Worm (Caenorhabditis elegans) whole organism, mixed stage, embryonic: ENCODE results near the gene nhr-11.

Experiments used
- blmp-1 ChIP-seq: fragments of 150-350 bp; optimal IDR thresholded peaks from 2 replicates; lab custom pipeline; 2014; ENCODE audit warnings: missing biosample characterization, missing genetic modification characterization
- ceh-39 ChIP-seq: fragments of 150-350 bp; optimal IDR thresholded peaks from 2 replicates; lab custom pipeline; 2014; ENCODE audit warnings: missing biosample characterization, missing genetic modification characterization
- elt-1 ChIP-seq: sonication (generic microtip); optimal IDR thresholded peaks from 2 replicates; lab custom pipeline; 2017; ENCODE audit warnings: missing genetic modification characterization, mild to moderate bottlenecking, missing compliant biosample characterization, antibody characterized with exemption, moderate library complexity, borderline replicate concordance; ENCODE audit not compliant: insufficient read depth
- ham-2 ChIP-seq: fragments of 200-800 bp; sonication (Bioruptor generic); optimal IDR thresholded peaks from 2 replicates; lab custom pipeline; 2018; ENCODE audit warnings: mild to moderate bottlenecking, missing genetic modification characterization, missing compliant biosample characterization
- lin-32 ChIP-seq: fragments of 200-800 bp; sonication (Bioruptor generic); optimal IDR thresholded peaks from 2 replicates; lab custom pipeline; 2018; ENCODE audit warnings: mild to moderate bottlenecking, missing genetic modification characterization, missing compliant biosample characterization
- nhr-12 ChIP-seq: fragments of 150-350 bp; optimal IDR thresholded peaks from 2 replicates; lab custom pipeline; 2014; ENCODE audit warnings: missing biosample characterization, missing genetic modification characterization
- snpc-4 ChIP-seq: fragments of 150-350 bp; optimal IDR thresholded peaks from 2 replicates; lab custom pipeline; 2014; ENCODE audit warnings: missing biosample characterization, missing genetic modification characterization
- unc-39 ChIP-seq: fragments of 150-350 bp; optimal IDR thresholded peaks from 2 replicates; lab custom pipeline; 2014; ENCODE audit warnings: missing biosample characterization, missing genetic modification characterization
- zip-8 ChIP-seq: fragments of 150-350 bp; optimal IDR thresholded peaks from 2 replicates; lab custom pipeline; 2014; ENCODE audit warnings: missing biosample characterization, missing genetic modification characterization
- ztf-11 ChIP-seq: fragments of 150-350 bp; optimal IDR thresholded peaks from 2 replicates; lab custom pipeline; 2014; ENCODE audit warnings: missing biosample characterization, missing genetic modification characterization

DNA sequence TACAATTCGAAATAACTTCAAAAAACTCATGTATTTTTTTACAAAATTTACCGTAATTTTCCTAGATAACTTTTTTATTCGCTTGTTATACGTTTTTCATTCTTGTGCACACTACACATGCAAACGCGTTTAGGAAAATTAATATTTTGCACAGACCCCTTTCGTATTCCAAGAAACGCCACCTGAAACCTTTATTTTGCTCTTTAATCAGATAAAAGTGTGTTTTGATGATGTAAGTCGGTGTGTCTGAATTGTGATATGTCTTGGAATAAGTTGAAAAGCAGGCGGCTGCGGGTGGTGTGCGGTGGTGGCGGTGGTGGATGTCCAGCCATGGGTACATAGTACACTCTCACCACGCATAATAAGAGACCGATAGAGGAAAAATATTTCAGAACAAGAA is 16.4 kb upstream of the nhr-11 start:
- TF ChIP-seq snpc-4 (tag; lab: Kevin White, UChicago) (no peak), ceh-39 (no peak), blmp-1 (tag; lab: Kevin White, UChicago) (no peak), nhr-12 (tag; lab: Kevin White, UChicago) (no peak), zip-8 (no peak), ham-2 (no peak), lin-32 (GFP tag; lab: Kevin White, UChicago) (no peak), unc-39 (tag; lab: Kevin White, UChicago) (no peak), ztf-11 (tag; lab: Kevin White, UChicago) (no peak), elt-1 (tag; lab: Kevin White, UChicago) (no peak)
